Fruit fly (Drosophila melanogaster) whole organism: Measurements from ENCODE around the gene aph-1.

Experiments
- CG8478 ChIP-seq: fragments of >200 bp; optimal IDR thresholded peaks from 2 replicates; lab custom pipeline; 2018; ENCODE audit warnings: inconsistent platforms
- pan ChIP-seq: fragments of >200 bp; optimal IDR thresholded peaks from 2 replicates; lab custom pipeline; 2017
- psq ChIP-seq: fragments of >200 bp; optimal IDR thresholded peaks from 2 replicates; lab custom pipeline; 2017
- usp ChIP-seq: fragments of >200 bp; optimal IDR thresholded peaks from 2 replicates; lab custom pipeline; 2017; ENCODE audit warnings: missing biosample characterization, missing genetic modification characterization, mixed read lengths

- no peak for TF ChIP-seq psq (lab: Kevin White, UChicago)
- no peak for TF ChIP-seq CG8478 (lab: Kevin White, UChicago)
- TF ChIP-seq pan (lab: Kevin White, UChicago) = no peak
- no peak for TF ChIP-seq usp
Observed at dm6 chr2L:2767627-2768026, 1.6 kb downstream of the aph-1 start, which contains the start of the genes Taf10b and Taf10.
